Worm (Caenorhabditis elegans): ENCODE data around the gene ule-2.

DNA sequence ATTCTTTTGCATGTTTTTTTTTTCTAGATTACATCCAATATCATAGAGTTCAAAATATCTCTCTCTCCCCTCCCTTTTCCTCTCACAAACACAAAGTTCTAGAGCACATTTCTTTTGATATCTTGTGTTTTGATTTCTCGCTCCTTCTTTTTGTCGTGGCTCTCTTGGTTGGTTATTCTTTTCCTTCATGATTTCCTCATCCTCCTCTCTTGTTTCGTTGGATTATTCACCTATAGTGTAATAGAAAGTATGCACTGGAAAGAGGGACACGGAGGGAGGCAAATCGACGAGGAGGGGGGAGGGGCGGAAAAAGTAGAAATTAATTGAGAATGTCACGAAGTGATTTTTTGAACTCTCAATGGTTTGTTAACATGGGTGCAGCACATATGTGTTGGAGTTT, 28.5 kb upstream of the ule-2 start:
- TF ChIP-seq fos-1 (tag; optimal IDR thresholded peaks at IDR 0.05) = no peak
- TF ChIP-seq ZK546.5 (tag; optimal IDR thresholded peaks at IDR 0.05) = no peak
- TF ChIP-seq lin-15B (tag; optimal IDR thresholded peaks at IDR 0.05) = no peak
- no peak for TF ChIP-seq F10B5.3 (tag; optimal IDR thresholded peaks at IDR 0.05)
- TF ChIP-seq unc-39 (tag; optimal IDR thresholded peaks at IDR 0.05) = no peak
- TF ChIP-seq nhr-11 (tag; optimal IDR thresholded peaks at IDR 0.05) = peak; percentile 60
- TF ChIP-seq pqm-1 (tag; optimal IDR thresholded peaks at IDR 0.05) = no peak
- no peak for TF ChIP-seq skn-1 (tag; optimal IDR thresholded peaks at IDR 0.05)
- TF ChIP-seq nhr-76 (tag; optimal IDR thresholded peaks at IDR 0.05) = no peak
- TF ChIP-seq lin-13 (GFP tag; optimal IDR thresholded peaks at IDR 0.05) = no peak

Data from whole organism, L4 larva.